Worm (Caenorhabditis elegans): ENCODE data around the gene fbxa-221.

ce11 chrX:141149-141548, 26.6 kb downstream of the fbxa-221 start, which contains the start of gene Y73B3A.8:
- TF ChIP-seq fkh-2 (tag; optimal IDR thresholded peaks at IDR 0.05) (no peak), nhr-67 (tag; optimal IDR thresholded peaks at IDR 0.05) (no peak), elt-1 (tag; optimal IDR thresholded peaks at IDR 0.05) (no peak), pha-4 (tag; optimal IDR thresholded peaks at IDR 0.05) (no peak), skn-1 (tag; optimal IDR thresholded peaks at IDR 0.05) (no peak), nhr-12 (tag; optimal IDR thresholded peaks at IDR 0.05) (no peak), nhr-237 (tag; optimal IDR thresholded peaks at IDR 0.05) (no peak), snpc-4 (tag; optimal IDR thresholded peaks at IDR 0.05) (no peak), tbx-2 (tag; optimal IDR thresholded peaks at IDR 0.05) (no peak), egl-27 (tag; optimal IDR thresholded peaks at IDR 0.05) (no peak)

Data from whole organism, L3 larva.